Fruit fly (Drosophila melanogaster) whole organism, embryonic: ENCODE data around the gene veli.

ENCODE experiments used
- Aef1 ChIP-seq: fragments of 200-800 bp; sonication (Bioruptor generic); IDR thresholded peaks from 3 replicates; pipeline ENCODE4 v1.3.6; 2022; ENCODE audit warnings: missing biosample characterization, missing genetic modification characterization
- Atf6 ChIP-seq: fragments of 200-800 bp; sonication (Bioruptor generic); IDR thresholded peaks from 2 replicates; pipeline ENCODE4 v1.3.6; 2022; ENCODE audit warnings: missing biosample characterization, missing genetic modification characterization
- CG10366 ChIP-seq: fragments of 200-800 bp; sonication (Bioruptor generic); IDR thresholded peaks from 2 replicates; pipeline ENCODE4 v1.3.6; 2022; ENCODE audit warnings: missing biosample characterization, missing genetic modification characterization
- CG12104 ChIP-seq: fragments of 200-800 bp; sonication (Bioruptor generic); optimal IDR thresholded peaks from 3 replicates; lab custom pipeline; 2016; ENCODE audit warnings: missing biosample characterization, missing genetic modification characterization
- CG12219 ChIP-seq: fragments of 200-800 bp; sonication (Bioruptor generic); optimal IDR thresholded peaks from 3 replicates; lab custom pipeline; 2018; ENCODE audit warnings: missing biosample characterization, mild to moderate bottlenecking, missing genetic modification characterization
- CG13775 ChIP-seq: fragments of 200-800 bp; sonication (Bioruptor generic); optimal IDR thresholded peaks from 3 replicates; lab custom pipeline; 2017; ENCODE audit warnings: missing biosample characterization, mild to moderate bottlenecking, missing genetic modification characterization
- CG13894 ChIP-seq: fragments of 200-800 bp; sonication (Bioruptor generic); optimal IDR thresholded peaks from 3 replicates; lab custom pipeline; 2018; ENCODE audit warnings: missing biosample characterization, mild to moderate bottlenecking, missing genetic modification characterization, moderate library complexity
- CG14014 ChIP-seq: fragments of 200-800 bp; sonication (Bioruptor generic); IDR thresholded peaks from 2 replicates; pipeline ENCODE4 v1.3.6; 2022; ENCODE audit warnings: missing biosample characterization, missing genetic modification characterization
- CG1647 ChIP-seq: fragments of 200-800 bp; sonication (Bioruptor generic); optimal IDR thresholded peaks from 3 replicates; lab custom pipeline; 2016; ENCODE audit warnings: missing biosample characterization, missing genetic modification characterization
- CG31388 ChIP-seq: fragments of 200-800 bp; sonication (Bioruptor generic); optimal IDR thresholded peaks from 2 replicates; lab custom pipeline; 2016; ENCODE audit warnings: missing biosample characterization, missing genetic modification characterization
- CG32772 ChIP-seq: fragments of 200-800 bp; sonication (Bioruptor generic); IDR thresholded peaks from 2 replicates; pipeline ENCODE4 v1.3.6; 2022; ENCODE audit warnings: missing biosample characterization, missing genetic modification characterization
- CG43689 ChIP-seq: fragments of 200-800 bp; sonication (Bioruptor generic); IDR thresholded peaks from 2 replicates; pipeline ENCODE4 v1.3.6; 2022; ENCODE audit warnings: missing biosample characterization, missing genetic modification characterization
- CG4424 ChIP-seq: fragments of 200-800 bp; sonication (Bioruptor generic); optimal IDR thresholded peaks from 3 replicates; lab custom pipeline; 2016; ENCODE audit warnings: missing biosample characterization, missing genetic modification characterization
- CG4820 ChIP-seq: fragments of 200-800 bp; sonication (Bioruptor generic); optimal IDR thresholded peaks from 3 replicates; lab custom pipeline; 2016; ENCODE audit warnings: missing biosample characterization, missing genetic modification characterization
- CG7745 ChIP-seq: fragments of 200-800 bp; sonication (Bioruptor generic); optimal IDR thresholded peaks from 2 replicates; lab custom pipeline; 2018; ENCODE audit warnings: missing biosample characterization, mild to moderate bottlenecking, missing genetic modification characterization, moderate library complexity
- CG8281 ChIP-seq: fragments of 200-800 bp; sonication (Bioruptor generic); optimal IDR thresholded peaks from 2 replicates; lab custom pipeline; 2018; ENCODE audit warnings: missing biosample characterization, mild to moderate bottlenecking, missing genetic modification characterization, moderate library complexity
- CG8388 ChIP-seq: fragments of 200-800 bp; sonication (Bioruptor generic); optimal IDR thresholded peaks from 2 replicates; lab custom pipeline; 2019; ENCODE audit warnings: missing biosample characterization, mild to moderate bottlenecking, missing genetic modification characterization, moderate library complexity
- Camta ChIP-seq: fragments of 200-800 bp; sonication (Bioruptor generic); optimal IDR thresholded peaks from 2 replicates; lab custom pipeline; 2016; ENCODE audit warnings: missing biosample characterization, missing genetic modification characterization
- Deaf1 ChIP-seq: fragments of 200-800 bp; optimal IDR thresholded peaks from 3 replicates; lab custom pipeline; 2019; ENCODE audit warnings: missing biosample characterization, mild to moderate bottlenecking, missing genetic modification characterization, moderate library complexity
- Dip3 ChIP-seq: fragments of 200-800 bp; sonication (Bioruptor generic); optimal IDR thresholded peaks from 3 replicates; lab custom pipeline; 2016; ENCODE audit warnings: missing biosample characterization, missing genetic modification characterization
- Hey ChIP-seq: fragments of 200-800 bp; sonication (Bioruptor generic); optimal IDR thresholded peaks from 3 replicates; lab custom pipeline; 2018; ENCODE audit warnings: missing biosample characterization, mild to moderate bottlenecking, missing genetic modification characterization
- Hmr ChIP-seq: fragments of 200-800 bp; sonication (Bioruptor generic); optimal IDR thresholded peaks from 3 replicates; lab custom pipeline; 2017; ENCODE audit warnings: mild to moderate bottlenecking, missing biosample characterization, missing genetic modification reagents, missing genetic modification characterization
- Hr3 ChIP-seq: fragments of 200-800 bp; sonication (Bioruptor generic); optimal IDR thresholded peaks from 3 replicates; lab custom pipeline; 2016; ENCODE audit warnings: missing biosample characterization, missing genetic modification characterization
- Lpt ChIP-seq: fragments of >200 bp; optimal IDR thresholded peaks from 2 replicates; lab custom pipeline; 2018; ENCODE audit warnings: missing biosample characterization, missing genetic modification characterization
- Optix ChIP-seq: fragments of 200-800 bp; sonication (Bioruptor generic); IDR thresholded peaks from 3 replicates; pipeline ENCODE4 v1.3.6; 2022; ENCODE audit warnings: missing biosample characterization, missing genetic modification characterization
- Six4 ChIP-seq: fragments of 200-800 bp; sonication (Bioruptor generic); optimal IDR thresholded peaks from 2 replicates; lab custom pipeline; 2016; ENCODE audit warnings: missing biosample characterization, missing genetic modification characterization
- Tbp ChIP-seq: fragments of >200 bp; optimal IDR thresholded peaks from 2 replicates; lab custom pipeline; 2018; ENCODE audit warnings: missing biosample characterization, missing genetic modification characterization
- az2 ChIP-seq: fragments of 200-800 bp; sonication (Bioruptor generic); optimal IDR thresholded peaks from 3 replicates; lab custom pipeline; 2016; ENCODE audit warnings: missing biosample characterization, missing genetic modification characterization
- cato ChIP-seq: fragments of 200-800 bp; sonication (Bioruptor generic); optimal IDR thresholded peaks from 2 replicates; lab custom pipeline; 2016; ENCODE audit warnings: missing biosample characterization, missing genetic modification characterization, borderline replicate concordance
- corto ChIP-seq: fragments of 200-800 bp; sonication (Bioruptor generic); optimal IDR thresholded peaks from 2 replicates; lab custom pipeline; 2016; ENCODE audit warnings: missing biosample characterization, mild to moderate bottlenecking, missing genetic modification characterization, moderate library complexity
- cwo ChIP-seq: fragments of 200-800 bp; sonication (Bioruptor generic); optimal IDR thresholded peaks from 3 replicates; lab custom pipeline; 2017; ENCODE audit warnings: missing biosample characterization, missing genetic modification characterization, mild to moderate bottlenecking, moderate library complexity, missing genetic modification reagents
- dati ChIP-seq: fragments of 200-800 bp; sonication (Bioruptor generic); IDR thresholded peaks from 2 replicates; pipeline ENCODE4 v1.3.6; 2022; ENCODE audit warnings: missing biosample characterization, missing genetic modification characterization
- emc ChIP-seq: fragments of 200-800 bp; sonication (Bioruptor generic); optimal IDR thresholded peaks from 2 replicates; lab custom pipeline; 2016; ENCODE audit warnings: missing biosample characterization, missing genetic modification characterization
- eve ChIP-seq, 2 experiments: fragments of >200 bp; optimal IDR thresholded peaks; 2 replicates each; lab custom pipeline; 2017; ENCODE audit warnings: missing biosample characterization in 2 of 2, missing genetic modification characterization in 2 of 2
- exex ChIP-seq: fragments of 200-800 bp; sonication (Bioruptor generic); optimal IDR thresholded peaks from 4 replicates; lab custom pipeline; 2018; ENCODE audit warnings: missing biosample characterization, mild to moderate bottlenecking, missing genetic modification characterization, moderate library complexity
- hkb ChIP-seq, 2 experiments: fragments of 200-800 bp in 1 of 2; fragments of >200 bp in 1 of 2; sonication (Bioruptor generic) in 1 of 2; IDR thresholded peaks in 1 of 2; optimal IDR thresholded peaks in 1 of 2; 2 replicates each; pipeline versions ENCODE4 v1.3.6 to Lab custom; 2017 to 2022; ENCODE audit warnings: missing biosample characterization in 1 of 2, missing genetic modification characterization in 1 of 2
- insv ChIP-seq, 2 experiments: fragments of 200-800 bp; sonication (Bioruptor generic); optimal IDR thresholded peaks; 3 replicates each; lab custom pipeline; 2016 to 2018; ENCODE audit warnings: missing biosample characterization in 2 of 2, missing genetic modification characterization in 2 of 2
- jumu ChIP-seq: fragments of 200-800 bp; sonication (Bioruptor generic); optimal IDR thresholded peaks from 3 replicates; lab custom pipeline; 2016; ENCODE audit warnings: missing biosample characterization, missing genetic modification characterization
- lab ChIP-seq: fragments of 200-800 bp; sonication (Bioruptor generic); optimal IDR thresholded peaks from 3 replicates; lab custom pipeline; 2017; ENCODE audit warnings: missing biosample characterization, missing genetic modification characterization, mild to moderate bottlenecking, moderate library complexity, missing genetic modification reagents
- lilli ChIP-seq: fragments of 200-800 bp; sonication (Bioruptor generic); optimal IDR thresholded peaks from 3 replicates; lab custom pipeline; 2016; ENCODE audit warnings: missing biosample characterization, missing genetic modification characterization
- mirr ChIP-seq: fragments of 200-800 bp; sonication (Bioruptor generic); optimal IDR thresholded peaks from 3 replicates; lab custom pipeline; 2018; ENCODE audit warnings: missing biosample characterization, mild to moderate bottlenecking, missing genetic modification characterization
- odd ChIP-seq: fragments of 200-800 bp; sonication (Bioruptor generic); optimal IDR thresholded peaks from 2 replicates; lab custom pipeline; 2017; ENCODE audit warnings: missing biosample characterization, mild to moderate bottlenecking, missing genetic modification characterization
- prd ChIP-seq, 3 experiments: fragments of >200 bp in 2 of 3; fragments of 200-800 bp in 1 of 3; sonication (Bioruptor generic) in 1 of 3; optimal IDR thresholded peaks in 2 of 3; IDR thresholded peaks in 1 of 3; 2 replicates in 2 of 3; 3 replicates in 1 of 3; pipeline versions ENCODE4 v1.3.6 to Lab custom; 2017 to 2022; ENCODE audit warnings: missing biosample characterization in 1 of 3, missing genetic modification characterization in 1 of 3
- pros ChIP-seq: fragments of 200-800 bp; sonication (Bioruptor generic); optimal IDR thresholded peaks from 3 replicates; lab custom pipeline; 2019; ENCODE audit warnings: missing biosample characterization, mild to moderate bottlenecking, missing genetic modification characterization, moderate library complexity
- rib ChIP-seq: fragments of 200-800 bp; sonication (Bioruptor generic); IDR thresholded peaks from 2 replicates; pipeline ENCODE4 v1.3.6; 2022; ENCODE audit warnings: missing biosample characterization, missing genetic modification characterization
- sisA ChIP-seq: fragments of 200-800 bp; sonication (Bioruptor generic); IDR thresholded peaks from 2 replicates; pipeline ENCODE4 v1.3.6; 2022; ENCODE audit warnings: missing biosample characterization, missing genetic modification characterization
- stc ChIP-seq: fragments of 200-800 bp; sonication (Bioruptor generic); IDR thresholded peaks from 2 replicates; pipeline ENCODE4 v1.3.6; 2022; ENCODE audit warnings: missing biosample characterization, missing genetic modification characterization
- tap ChIP-seq: fragments of 200-800 bp; optimal IDR thresholded peaks from 3 replicates; lab custom pipeline; 2019; ENCODE audit warnings: missing biosample characterization, mild to moderate bottlenecking, missing genetic modification characterization, moderate library complexity
- tin ChIP-seq: fragments of 200-800 bp; sonication (Bioruptor generic); optimal IDR thresholded peaks from 3 replicates; lab custom pipeline; 2016; ENCODE audit warnings: missing biosample characterization, missing genetic modification characterization
- unc-4 ChIP-seq: fragments of 200-800 bp; sonication (Bioruptor generic); IDR thresholded peaks from 2 replicates; pipeline ENCODE4 v1.3.6; 2022; ENCODE audit warnings: missing biosample characterization, missing genetic modification characterization; ENCODE audit not compliant: partially characterized antibody
- wor ChIP-seq: fragments of 200-800 bp; sonication (Bioruptor generic); IDR thresholded peaks from 2 replicates; pipeline ENCODE4 v1.3.6; 2022; ENCODE audit warnings: missing biosample characterization, missing genetic modification characterization

Gene veli

DNA sequence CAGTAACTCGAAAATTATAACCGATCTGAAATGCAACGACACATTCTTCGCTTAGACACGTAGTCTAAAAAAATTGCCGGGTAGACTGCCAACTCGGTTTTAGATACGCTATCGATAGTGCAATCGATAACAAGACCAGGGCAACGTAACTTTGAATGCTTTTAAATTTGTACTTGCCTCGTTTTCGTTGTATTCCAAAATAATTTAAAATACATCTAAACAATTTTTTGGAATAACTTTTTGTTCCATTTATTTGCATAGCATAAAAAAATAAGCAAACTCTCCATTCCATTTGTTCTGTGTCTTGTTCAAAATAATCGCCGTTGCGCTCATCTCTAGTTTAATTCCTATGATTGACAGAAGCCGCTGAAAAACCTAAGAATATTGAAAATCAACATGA is 4.2 kb upstream of the veli start, which contains the start of the genes Stt3B and CG11839 (continued):
- TF ChIP-seq corto (no peak), prd (optimal IDR thresholded peaks at IDR 0.05; lab: Kevin White, UChicago) (no peak), prd (GFP tag; IDR thresholded peaks at IDR 0.05; lab: Robert Waterston, UW) (peak; percentile 79), Six4 (GFP tag; lab: Kevin White, UChicago) (peak; percentile 74), Lpt (no peak), dati (GFP tag; lab: Robert Waterston, UW) (no peak), Tbp (GFP tag; lab: Kevin White, UChicago) (no peak), CG13775 (GFP tag; lab: Kevin White, UChicago) (peak; percentile 74), pros (no peak), CG14014 (GFP tag; lab: Robert Waterston, UW) (peak; percentile 65), az2 (peak; percentile 66), CG12104 (GFP tag; lab: Kevin White, UChicago) (peak; percentile 62), emc (peak; percentile 35), unc-4 (GFP tag; lab: Robert Waterston, UW) (peak; percentile 97), CG12219 (GFP tag; lab: Kevin White, UChicago) (no peak), CG8388 (GFP tag; lab: Kevin White, UChicago) (peak; percentile 28), Camta (GFP tag; lab: Kevin White, UChicago) (peak; percentile 74), CG1647 (GFP tag; lab: Kevin White, UChicago) (peak; percentile 76), stc (0 out of 2 replicates have a peak, but pooled peaks have one; percentile 21), Optix (peak; percentile 40; the same call in 1 of the 3 replicates), lilli (GFP tag; lab: Kevin White, UChicago) (peak; percentile 90), Hey (tag; lab: Kevin White, UChicago) (no peak), tap (tag; lab: Kevin White, UChicago) (no peak), Hmr (no peak), CG4820 (peak; percentile 66), Dip3 (GFP tag; lab: Kevin White, UChicago) (peak; percentile 84), insv (GFP tag; optimal IDR thresholded peaks at IDR 0.05; lab: Kevin White, UChicago) (peak in 1 of 2 experiments; percentile 37), CG8281 (tag; lab: Kevin White, UChicago) (no peak), Aef1 (GFP tag; lab: Robert Waterston, UW) (no peak; the same call in 1 of the 3 replicates), eve (GFP tag; optimal IDR thresholded peaks at IDR 0.05; lab: Kevin White, UChicago) (no peak), CG10366 (GFP tag; lab: Robert Waterston, UW) (no peak), wor (GFP tag; lab: Robert Waterston, UW) (no peak), CG31388 (GFP tag; lab: Kevin White, UChicago) (peak; percentile 48), Atf6 (GFP tag; lab: Robert Waterston, UW) (peak; percentile 62; the same call in 1 of the 2 replicates), tin (peak; percentile 78), exex (tag; lab: Kevin White, UChicago) (no peak), CG4424 (GFP tag; lab: Kevin White, UChicago) (peak; percentile 78), cato (GFP tag; lab: Kevin White, UChicago) (no peak), cwo (GFP tag; lab: Kevin White, UChicago) (no peak), CG7745 (tag; lab: Kevin White, UChicago) (peak; percentile 23), mirr (no peak), odd (GFP tag; lab: Kevin White, UChicago) (no peak), rib (GFP tag; lab: Robert Waterston, UW) (no peak), CG43689 (no peak), Hr3 (GFP tag; lab: Kevin White, UChicago) (peak; percentile 78), jumu (peak; percentile 82), sisA (no peak), lab (GFP tag; lab: Kevin White, UChicago) (no peak), Deaf1 (no peak), CG32772 (GFP tag; lab: Robert Waterston, UW) (no peak), hkb (optimal IDR thresholded peaks at IDR 0.05; lab: Kevin White, UChicago) (no peak), hkb (GFP tag; IDR thresholded peaks at IDR 0.05; lab: Robert Waterston, UW) (peak; percentile 67), CG13894 (no peak)
